Fruit fly (Drosophila melanogaster): ENCODE results near the gene Peritrophin-15b.
A peak's percentile ranks its signal among the peaks of the same experiment; 100 is the strongest.

Peritrophin-15b gene

dm6 chr2L:8365701-8366643 lies 28.8 kb downstream of the Peritrophin-15b start, which contains the start of gene Pp2A-29B (continued):
- TF ChIP-seq CG13424 (tag; optimal IDR thresholded peaks at IDR 0.05) (no peak), CG17361 (GFP tag; IDR thresholded peaks at IDR 0.05) (peak; percentile 67; the same call in 2 of the 3 replicates), Dek (tag; optimal IDR thresholded peaks at IDR 0.05) (peak; percentile 12), Stat92E (GFP tag; optimal IDR thresholded peaks at IDR 0.05) (peak in 1 of 3 experiments; percentile 14), CG10209 (GFP tag; optimal IDR thresholded peaks at IDR 0.05) (no peak), shn (GFP tag; optimal IDR thresholded peaks at IDR 0.05) (no peak), CG17568 (GFP tag; optimal IDR thresholded peaks at IDR 0.05) (peak; percentile 7), CG8765 (GFP tag; IDR thresholded peaks at IDR 0.05) (no peak), Meics (GFP tag; optimal IDR thresholded peaks at IDR 0.05) (no peak), C15 (GFP tag; IDR thresholded peaks at IDR 0.05) (no peak), br (optimal IDR thresholded peaks at IDR 0.05) (no peak), CG17912 (GFP tag; optimal IDR thresholded peaks at IDR 0.05) (peak; percentile 7), CG9817 (tag; optimal IDR thresholded peaks at IDR 0.05) (peak; percentile 17), fu2 (GFP tag; optimal IDR thresholded peaks at IDR 0.05) (no peak), Ravus (GFP tag; IDR thresholded peaks at IDR 0.05) (no peak), lola (GFP tag; optimal IDR thresholded peaks at IDR 0.05) (peak in 1 of 3 experiments; percentile 32), Abd-B (GFP tag; optimal IDR thresholded peaks at IDR 0.05) (peak; percentile 46), onecut (GFP tag; IDR thresholded peaks at IDR 0.05) (no peak), chm (GFP tag; IDR thresholded peaks at IDR 0.05) (no peak), CG2129 (GFP tag; IDR thresholded peaks at IDR 0.05; ENCODE audit: partially characterized antibody) (peak; percentile 99), HLHmδ (GFP tag; optimal IDR thresholded peaks at IDR 0.05) (no peak), slou (GFP tag; optimal IDR thresholded peaks at IDR 0.05) (peak; percentile 59), CG10565 (GFP tag; optimal IDR thresholded peaks at IDR 0.05) (no peak), ato (GFP tag; IDR thresholded peaks at IDR 0.05; ENCODE audit: partially characterized antibody) (peak; percentile 95), CG3838 (GFP tag; optimal IDR thresholded peaks at IDR 0.05) (no peak), Trl (optimal IDR thresholded peaks at IDR 0.05) (no peak), Trl (GFP tag; optimal IDR thresholded peaks at IDR 0.05) (peak; percentile 3), Elba2 (GFP tag; optimal IDR thresholded peaks at IDR 0.05) (no peak), Nf-YA (GFP tag; IDR thresholded peaks at IDR 0.05) (no peak), vnd (GFP tag; IDR thresholded peaks at IDR 0.05; ENCODE audit: partially characterized antibody) (peak; percentile 100), mld (GFP tag; IDR thresholded peaks at IDR 0.05; ENCODE audit: partially characterized antibody) (peak; percentile 94), Atf3 (GFP tag; optimal IDR thresholded peaks at IDR 0.05) (peak; percentile 0), Fer3 (tag; optimal IDR thresholded peaks at IDR 0.05) (no peak), exex (tag; optimal IDR thresholded peaks at IDR 0.05) (peak; percentile 35), CG2116 (GFP tag; optimal IDR thresholded peaks at IDR 0.05) (peak; percentile 91), zen (tag; optimal IDR thresholded peaks at IDR 0.05) (peak; percentile 59), Dbx (GFP tag; IDR thresholded peaks at IDR 0.05) (peak; percentile 69), NFAT (GFP tag; IDR thresholded peaks at IDR 0.05) (no peak), run (tag; optimal IDR thresholded peaks at IDR 0.05) (no peak), CG4730 (GFP tag; IDR thresholded peaks at IDR 0.05) (no peak), CG15696 (tag; optimal IDR thresholded peaks at IDR 0.05) (peak; percentile 35), CG30403 (GFP tag; optimal IDR thresholded peaks at IDR 0.05) (peak; percentile 19), hbn (GFP tag; IDR thresholded peaks at IDR 0.05; ENCODE audit: partially characterized antibody) (peak; percentile 99), Vsx1 (GFP tag; optimal IDR thresholded peaks at IDR 0.05) (peak; percentile 64), D19A (tag; optimal IDR thresholded peaks at IDR 0.05) (peak; percentile 19), CG17359 (tag; optimal IDR thresholded peaks at IDR 0.05) (peak; percentile 28), odd (GFP tag; optimal IDR thresholded peaks at IDR 0.05) (no peak), CG13123 (GFP tag; optimal IDR thresholded peaks at IDR 0.05) (no peak)
